Fruit fly (Drosophila melanogaster): ENCODE measurements around the gene tomboy20.
A peak's percentile ranks its signal among the peaks of the same experiment; 100 is the strongest.

tomboy20 gene

dm6 chr3R:10760966-10761855 is 25.5 kb upstream of the tomboy20 start, which contains the start of the genes MED7 and Cap-H2 (continued):
- TF ChIP-seq CG5245 (GFP tag; optimal IDR thresholded peaks at IDR 0.05): peak; percentile 73
- no peak for TF ChIP-seq nom (GFP tag; optimal IDR thresholded peaks at IDR 0.05)
- no peak for TF ChIP-seq CG15269 (tag; optimal IDR thresholded peaks at IDR 0.05)
- peak; percentile 65 for TF ChIP-seq CG11085 (GFP tag; IDR thresholded peaks at IDR 0.05)
- peak; percentile 88 for TF ChIP-seq kay (GFP tag; optimal IDR thresholded peaks at IDR 0.05)
- peak; percentile 80 for TF ChIP-seq CG18262 (tag; optimal IDR thresholded peaks at IDR 0.05)
- peak; percentile 77 for TF ChIP-seq Nf-YC (tag; optimal IDR thresholded peaks at IDR 0.05)
- peak; percentile 38 for TF ChIP-seq CG7271 (tag; optimal IDR thresholded peaks at IDR 0.05)
- TF ChIP-seq PHDP (tag; optimal IDR thresholded peaks at IDR 0.05): peak; percentile 79
- peak; percentile 97 for TF ChIP-seq nmo (GFP tag; optimal IDR thresholded peaks at IDR 0.05)
- peak; percentile 73 for TF ChIP-seq CG4820 (GFP tag; optimal IDR thresholded peaks at IDR 0.05)
- no peak for TF ChIP-seq CG8388 (GFP tag; optimal IDR thresholded peaks at IDR 0.05)
- peak; percentile 92 for TF ChIP-seq bbx (GFP tag; IDR thresholded peaks at IDR 0.05; ENCODE audit: partially characterized antibody)
- TF ChIP-seq crc (GFP tag; optimal IDR thresholded peaks at IDR 0.05): peak; percentile 25
- no peak for TF ChIP-seq Lim3 (GFP tag; IDR thresholded peaks at IDR 0.05)
- peak; percentile 95 for TF ChIP-seq CG2116 (GFP tag; optimal IDR thresholded peaks at IDR 0.05)
- no peak for TF ChIP-seq zf30C (GFP tag; optimal IDR thresholded peaks at IDR 0.05)
- no peak for TF ChIP-seq Hmr (GFP tag; optimal IDR thresholded peaks at IDR 0.05)
- TF ChIP-seq Gsc (GFP tag; IDR thresholded peaks at IDR 0.05): no peak
- TF ChIP-seq CG15479 (GFP tag; optimal IDR thresholded peaks at IDR 0.05): peak; percentile 4
- TF ChIP-seq CG2712 (tag; optimal IDR thresholded peaks at IDR 0.05): peak; percentile 87
- TF ChIP-seq CG8765 (GFP tag; IDR thresholded peaks at IDR 0.05): peak; percentile 72
- no peak for TF ChIP-seq crol (GFP tag; IDR thresholded peaks at IDR 0.05)
- TF ChIP-seq sima (GFP tag; optimal IDR thresholded peaks at IDR 0.05): no peak
- peak; percentile 20 for TF ChIP-seq p53 (GFP tag; optimal IDR thresholded peaks at IDR 0.05)
- no peak for TF ChIP-seq cad (GFP tag; optimal IDR thresholded peaks at IDR 0.05)
- TF ChIP-seq HmgD (GFP tag; optimal IDR thresholded peaks at IDR 0.05): no peak
- peak; percentile 58 for TF ChIP-seq CG3407 (GFP tag; optimal IDR thresholded peaks at IDR 0.05)
- peak; percentile 85 for TF ChIP-seq CG17829 (tag; optimal IDR thresholded peaks at IDR 0.05)
- no peak for TF ChIP-seq da (GFP tag; optimal IDR thresholded peaks at IDR 0.05)
- peak; percentile 18 for TF ChIP-seq CG7928 (GFP tag; optimal IDR thresholded peaks at IDR 0.05)
- TF ChIP-seq Elba2 (GFP tag; optimal IDR thresholded peaks at IDR 0.05): peak; percentile 53
- peak; percentile 77 for TF ChIP-seq Aef1 (GFP tag; IDR thresholded peaks at IDR 0.05)
- peak; percentile 97 for TF ChIP-seq sens (GFP tag)

DNA sequence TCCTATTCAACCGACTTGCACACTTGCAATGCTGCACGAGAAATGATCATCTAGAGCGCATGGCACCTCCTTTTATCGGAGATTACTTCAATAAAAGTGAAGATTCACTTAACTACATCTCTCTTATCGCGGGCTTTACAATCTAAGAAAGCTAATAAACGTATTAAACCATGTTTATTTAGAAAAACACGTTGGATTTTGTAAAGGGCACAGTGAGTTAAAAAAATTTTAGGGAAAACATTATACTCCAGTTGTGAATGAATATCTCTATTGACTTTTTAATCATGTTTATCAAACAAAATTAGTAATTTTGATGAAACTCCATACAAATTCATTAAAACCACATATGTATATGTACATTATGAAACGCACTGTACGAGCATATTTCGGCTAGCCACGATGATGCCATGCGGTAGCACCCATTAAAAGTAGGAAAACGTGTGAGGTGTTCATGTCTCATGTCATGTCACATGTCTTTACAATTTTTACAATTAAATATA is 23.6 kb upstream of the tomboy20 start, which contains the start of gene CG31272:
Gene CG31272 (minus strand): TSS at position 51 of the 500 bp plus-strand sequence.
- TF ChIP-seq CG14667 (GFP tag; IDR thresholded peaks at IDR 0.05) (no peak), sens (GFP tag) (peak; percentile 55), Med (GFP tag) (peak; percentile 62), Max (GFP tag; optimal IDR thresholded peaks at IDR 0.05) (no peak), CG13296 (GFP tag; optimal IDR thresholded peaks at IDR 0.05) (peak; percentile 16), ATbp (GFP tag; optimal IDR thresholded peaks at IDR 0.05) (peak; percentile 11), gem (tag; optimal IDR thresholded peaks at IDR 0.05) (peak; percentile 8)

Measured in whole organism, embryonic.